Fruit fly (Drosophila melanogaster) whole organism, embryonic: ENCODE results near the gene Dlip2.

Experiments used
- CG1024 ChIP-seq: fragments of 200-800 bp; sonication (Bioruptor generic); IDR thresholded peaks from 2 replicates; pipeline ENCODE4 v1.3.6; 2022; ENCODE audit warnings: missing biosample characterization, missing genetic modification characterization
- CG10366 ChIP-seq: fragments of 200-800 bp; sonication (Bioruptor generic); IDR thresholded peaks from 2 replicates; pipeline ENCODE4 v1.3.6; 2022; ENCODE audit warnings: missing biosample characterization, missing genetic modification characterization
- CG10654 ChIP-seq: fragments of 200-800 bp; sonication (Bioruptor generic); optimal IDR thresholded peaks from 2 replicates; lab custom pipeline; 2016; ENCODE audit warnings: missing biosample characterization, missing genetic modification characterization
- CG10979 ChIP-seq: fragments of 200-800 bp; sonication (Bioruptor generic); optimal IDR thresholded peaks from 2 replicates; lab custom pipeline; 2018; ENCODE audit warnings: missing biosample characterization, mild to moderate bottlenecking, missing genetic modification characterization, moderate library complexity
- CG11504 ChIP-seq: fragments of 200-800 bp; sonication (Bioruptor generic); optimal IDR thresholded peaks from 3 replicates; lab custom pipeline; 2019; ENCODE audit warnings: missing biosample characterization, mild to moderate bottlenecking, missing genetic modification characterization, moderate library complexity
- CG11723 ChIP-seq: fragments of 200-800 bp; sonication (Bioruptor generic); optimal IDR thresholded peaks from 2 replicates; lab custom pipeline; 2017; ENCODE audit warnings: missing biosample characterization, mild to moderate bottlenecking, missing genetic modification characterization
- CG16779 ChIP-seq: fragments of 200-800 bp; sonication (Bioruptor generic); IDR thresholded peaks from 2 replicates; pipeline ENCODE4 v1.3.6; 2022; ENCODE audit warnings: missing biosample characterization, missing genetic modification characterization
- CG17328 ChIP-seq: fragments of 200-800 bp; sonication (Bioruptor generic); IDR thresholded peaks from 2 replicates; pipeline ENCODE4 v1.3.6; 2022; ENCODE audit warnings: missing biosample characterization, missing genetic modification characterization
- CG30431 ChIP-seq: fragments of 200-800 bp; sonication (Bioruptor generic); optimal IDR thresholded peaks from 2 replicates; lab custom pipeline; 2017; ENCODE audit warnings: missing biosample characterization, missing genetic modification characterization
- CG3065 ChIP-seq: fragments of 200-800 bp; sonication (Bioruptor generic); optimal IDR thresholded peaks from 2 replicates; lab custom pipeline; 2016; ENCODE audit warnings: missing biosample characterization, missing genetic modification characterization
- CG3281 ChIP-seq: fragments of 200-800 bp; sonication (Bioruptor generic); optimal IDR thresholded peaks from 3 replicates; lab custom pipeline; 2017; ENCODE audit warnings: missing biosample characterization, mild to moderate bottlenecking, missing genetic modification characterization
- CG33213 ChIP-seq: fragments of 200-800 bp; sonication (Bioruptor generic); optimal IDR thresholded peaks from 3 replicates; lab custom pipeline; 2016; ENCODE audit warnings: missing biosample characterization, missing genetic modification characterization
- CG34224 ChIP-seq: fragments of 200-800 bp; sonication (Bioruptor generic); IDR thresholded peaks from 3 replicates; pipeline ENCODE4 v1.3.6; 2022; ENCODE audit warnings: missing biosample characterization, missing genetic modification characterization; ENCODE audit not compliant: partially characterized antibody
- CG34376 ChIP-seq: fragments of 200-800 bp; sonication (Bioruptor generic); optimal IDR thresholded peaks from 2 replicates; lab custom pipeline; 2018; ENCODE audit warnings: missing biosample characterization, mild to moderate bottlenecking, missing genetic modification characterization
- CG4854 ChIP-seq: fragments of 200-800 bp; sonication (Bioruptor generic); optimal IDR thresholded peaks from 2 replicates; lab custom pipeline; 2016; ENCODE audit warnings: missing biosample characterization, missing genetic modification characterization, inconsistent platforms
- CoRest ChIP-seq: fragments of 200-800 bp; sonication (Bioruptor generic); optimal IDR thresholded peaks from 3 replicates; lab custom pipeline; 2018; ENCODE audit warnings: missing biosample characterization, mild to moderate bottlenecking, missing genetic modification characterization, moderate library complexity
- D ChIP-seq, 2 experiments: fragments of 200-800 bp in 1 of 2; fragments of >200 bp in 1 of 2; sonication (Bioruptor generic) in 1 of 2; optimal IDR thresholded peaks; 2 replicates in 1 of 2; 3 replicates in 1 of 2; lab custom pipeline; 2017; ENCODE audit warnings: mild to moderate bottlenecking in 1 of 2, missing biosample characterization in 1 of 2, missing genetic modification characterization in 1 of 2, missing genetic modification reagents in 1 of 2
- Dip3 ChIP-seq: fragments of 200-800 bp; sonication (Bioruptor generic); optimal IDR thresholded peaks from 3 replicates; lab custom pipeline; 2016; ENCODE audit warnings: missing biosample characterization, missing genetic modification characterization
- Dp ChIP-seq: fragments of 200-800 bp; sonication (Bioruptor generic); optimal IDR thresholded peaks from 2 replicates; lab custom pipeline; 2018; ENCODE audit warnings: missing biosample characterization, mild to moderate bottlenecking, missing genetic modification characterization, moderate library complexity
- Drgx ChIP-seq: fragments of 200-800 bp; sonication (Bioruptor generic); IDR thresholded peaks from 2 replicates; pipeline ENCODE4 v1.3.6; 2022; ENCODE audit warnings: missing biosample characterization, missing genetic modification characterization
- ERR ChIP-seq: fragments of 200-800 bp; sonication (Bioruptor generic); optimal IDR thresholded peaks from 2 replicates; lab custom pipeline; 2016; ENCODE audit warnings: missing biosample characterization, missing genetic modification characterization
- HLH54F ChIP-seq: fragments of 200-800 bp; sonication (Bioruptor generic); optimal IDR thresholded peaks from 3 replicates; lab custom pipeline; 2016; ENCODE audit warnings: missing biosample characterization, missing genetic modification characterization
- HLHmδ ChIP-seq: fragments of 200-800 bp; sonication (Bioruptor generic); optimal IDR thresholded peaks from 2 replicates; lab custom pipeline; 2018; ENCODE audit warnings: missing biosample characterization, mild to moderate bottlenecking, missing genetic modification characterization, moderate library complexity
- HmgZ ChIP-seq: fragments of 200-800 bp; sonication (Bioruptor generic); optimal IDR thresholded peaks from 2 replicates; lab custom pipeline; 2018; ENCODE audit warnings: missing biosample characterization, mild to moderate bottlenecking, missing genetic modification characterization
- Hr3 ChIP-seq: fragments of 200-800 bp; sonication (Bioruptor generic); optimal IDR thresholded peaks from 3 replicates; lab custom pipeline; 2016; ENCODE audit warnings: missing biosample characterization, missing genetic modification characterization
- Max ChIP-seq: fragments of 200-800 bp; sonication (Bioruptor generic); optimal IDR thresholded peaks from 2 replicates; lab custom pipeline; 2016; ENCODE audit warnings: missing biosample characterization, mild to moderate bottlenecking, missing genetic modification characterization
- Nf-YB ChIP-seq: fragments of 200-800 bp; sonication (Bioruptor generic); optimal IDR thresholded peaks from 3 replicates; lab custom pipeline; 2019; ENCODE audit warnings: missing biosample characterization, mild to moderate bottlenecking, missing genetic modification characterization, moderate library complexity
- Opbp ChIP-seq: fragments of 200-800 bp; sonication (Bioruptor generic); IDR thresholded peaks from 3 replicates; pipeline ENCODE4 v1.3.6; 2022; ENCODE audit warnings: missing biosample characterization, missing genetic modification characterization; ENCODE audit not compliant: partially characterized antibody
- Ptx1 ChIP-seq: fragments of 200-800 bp; sonication (Bioruptor generic); IDR thresholded peaks from 2 replicates; pipeline ENCODE4 v1.3.6; 2022; ENCODE audit warnings: missing biosample characterization, missing genetic modification characterization
- Sin3A ChIP-seq: fragments of >200 bp; optimal IDR thresholded peaks from 2 replicates; lab custom pipeline; 2018
- Sox102F ChIP-seq: fragments of 200-800 bp; sonication (Bioruptor generic); optimal IDR thresholded peaks from 2 replicates; lab custom pipeline; 2018; ENCODE audit warnings: missing biosample characterization, mild to moderate bottlenecking, missing genetic modification characterization, moderate library complexity
- Xrp1 ChIP-seq: fragments of 200-800 bp; sonication (Bioruptor generic); IDR thresholded peaks from 2 replicates; pipeline ENCODE4 v1.3.6; 2022; ENCODE audit warnings: missing biosample characterization, missing genetic modification characterization
- ap ChIP-seq: fragments of 200-800 bp; sonication (Bioruptor generic); IDR thresholded peaks from 2 replicates; pipeline ENCODE4 v1.3.6; 2022; ENCODE audit warnings: missing biosample characterization, missing genetic modification characterization
- bbx ChIP-seq: fragments of 200-800 bp; sonication (Bioruptor generic); IDR thresholded peaks from 2 replicates; pipeline ENCODE4 v1.3.6; 2022; ENCODE audit warnings: missing biosample characterization, missing genetic modification characterization; ENCODE audit not compliant: partially characterized antibody
- bcd ChIP-seq: fragments of 200-800 bp; sonication (Bioruptor generic); optimal IDR thresholded peaks from 2 replicates; lab custom pipeline; 2017; ENCODE audit warnings: missing biosample characterization, mild to moderate bottlenecking, missing genetic modification characterization
- btn ChIP-seq: fragments of 200-800 bp; sonication (Bioruptor generic); optimal IDR thresholded peaks from 2 replicates; lab custom pipeline; 2016; ENCODE audit warnings: missing biosample characterization, missing genetic modification characterization
- ci ChIP-seq: fragments of 200-800 bp; sonication (Bioruptor generic); IDR thresholded peaks from 3 replicates; pipeline ENCODE4 v1.3.6; 2022; ENCODE audit warnings: missing biosample characterization, missing genetic modification characterization
- da ChIP-seq: fragments of 200-800 bp; sonication (Bioruptor generic); optimal IDR thresholded peaks from 2 replicates; lab custom pipeline; 2016; ENCODE audit warnings: missing biosample characterization, missing genetic modification characterization
- eve ChIP-seq, 2 experiments: fragments of >200 bp; optimal IDR thresholded peaks; 2 replicates each; lab custom pipeline; 2017; ENCODE audit warnings: missing biosample characterization in 2 of 2, missing genetic modification characterization in 2 of 2
- fd64A ChIP-seq: fragments of 200-800 bp; sonication (Bioruptor generic); optimal IDR thresholded peaks from 3 replicates; lab custom pipeline; 2018; ENCODE audit warnings: missing biosample characterization, mild to moderate bottlenecking, missing genetic modification characterization
- grau ChIP-seq: fragments of 200-800 bp; optimal IDR thresholded peaks from 3 replicates; lab custom pipeline; 2019; ENCODE audit warnings: missing biosample characterization, mild to moderate bottlenecking, missing genetic modification characterization, moderate library complexity
- gt ChIP-seq: fragments of 200-800 bp; sonication (Bioruptor generic); IDR thresholded peaks from 2 replicates; pipeline ENCODE4 v1.3.6; 2022; ENCODE audit warnings: missing biosample characterization, missing genetic modification characterization
- hbn ChIP-seq: fragments of 200-800 bp; sonication (Bioruptor generic); IDR thresholded peaks from 2 replicates; pipeline ENCODE4 v1.3.6; 2022; ENCODE audit warnings: missing biosample characterization, missing genetic modification characterization; ENCODE audit not compliant: partially characterized antibody
- jumu ChIP-seq: fragments of 200-800 bp; sonication (Bioruptor generic); optimal IDR thresholded peaks from 3 replicates; lab custom pipeline; 2016; ENCODE audit warnings: missing biosample characterization, missing genetic modification characterization
- kni ChIP-seq: fragments of 200-800 bp; sonication (Bioruptor generic); optimal IDR thresholded peaks from 3 replicates; lab custom pipeline; 2017; ENCODE audit warnings: mild to moderate bottlenecking, missing biosample characterization, missing genetic modification reagents, missing genetic modification characterization
- mirr ChIP-seq: fragments of 200-800 bp; sonication (Bioruptor generic); optimal IDR thresholded peaks from 3 replicates; lab custom pipeline; 2018; ENCODE audit warnings: missing biosample characterization, mild to moderate bottlenecking, missing genetic modification characterization
- nau ChIP-seq: fragments of 200-800 bp; sonication (Bioruptor generic); optimal IDR thresholded peaks from 3 replicates; lab custom pipeline; 2017; ENCODE audit warnings: missing biosample characterization, mild to moderate bottlenecking, missing genetic modification characterization, missing genetic modification reagents
- pfk ChIP-seq: fragments of 200-800 bp; sonication (Bioruptor generic); optimal IDR thresholded peaks from 2 replicates; lab custom pipeline; 2018; ENCODE audit warnings: missing biosample characterization, mild to moderate bottlenecking, missing genetic modification characterization, moderate library complexity
- sens ChIP-seq: fragments of 200-800 bp; sonication (Bioruptor generic); peaks from one replicate; lab custom pipeline; 2016; ENCODE audit warnings: missing biosample characterization, missing genetic modification characterization
- zf30C ChIP-seq: fragments of 200-800 bp; sonication (Bioruptor generic); optimal IDR thresholded peaks from 3 replicates; lab custom pipeline; 2018; ENCODE audit warnings: missing biosample characterization, mild to moderate bottlenecking, missing genetic modification characterization
- zfh1 ChIP-seq: fragments of 200-800 bp; sonication (Bioruptor generic); IDR thresholded peaks from 3 replicates; pipeline ENCODE4 v1.3.6; 2022; ENCODE audit warnings: missing biosample characterization, missing genetic modification characterization

Gene Dlip2

dm6 chr3R:4641616-4642102, 3.8 kb downstream of the Dlip2 start, which contains the start of the genes CG9775, MED31 and slx1 (continued):
- TF ChIP-seq grau (tag; lab: Kevin White, UChicago) (peak; percentile 80), mirr (GFP tag; lab: Kevin White, UChicago) (no peak), Sox102F (GFP tag; lab: Kevin White, UChicago) (peak; percentile 84), bbx (GFP tag; lab: Robert Waterston, UW) (0 out of 2 replicates have a peak, but pooled peaks have one; percentile 10), ci (peak; percentile 69), pfk (GFP tag; lab: Kevin White, UChicago) (no peak), zfh1 (peak; percentile 57; the same call in 2 of the 3 replicates), Sin3A (lab: Kevin White, UChicago) (no peak), Xrp1 (GFP tag; lab: Robert Waterston, UW) (peak; percentile 77), bcd (GFP tag; lab: Kevin White, UChicago) (peak; percentile 81), hbn (no peak), kni (no peak), Dp (GFP tag; lab: Kevin White, UChicago) (peak; percentile 14), fd64A (GFP tag; lab: Kevin White, UChicago) (no peak), Opbp (GFP tag; lab: Robert Waterston, UW) (no peak), nau (no peak), HLHmδ (GFP tag; lab: Kevin White, UChicago) (no peak), Dip3 (peak; percentile 29), CG34224 (GFP tag; lab: Robert Waterston, UW) (no peak), CG33213 (GFP tag; lab: Kevin White, UChicago) (no peak), HLH54F (GFP tag; lab: Kevin White, UChicago) (no peak), zf30C (GFP tag; lab: Kevin White, UChicago) (no peak), eve (GFP tag; optimal IDR thresholded peaks at IDR 0.05; lab: Kevin White, UChicago) (no peak), btn (no peak), CG10366 (GFP tag; lab: Robert Waterston, UW) (peak; percentile 52), CG10979 (tag; lab: Kevin White, UChicago) (peak; percentile 69), CG17328 (GFP tag; lab: Robert Waterston, UW) (peak; percentile 49; the same call in 1 of the 2 replicates), CG3065 (GFP tag; lab: Kevin White, UChicago) (peak; percentile 22), Ptx1 (GFP tag; lab: Robert Waterston, UW) (peak; percentile 83), sens (peak; percentile 94), D (optimal IDR thresholded peaks at IDR 0.05; lab: Kevin White, UChicago) (no peak), D (GFP tag; optimal IDR thresholded peaks at IDR 0.05; lab: Kevin White, UChicago) (peak; percentile 55), CG34376 (GFP tag; lab: Kevin White, UChicago) (no peak), jumu (peak; percentile 48), ap (GFP tag; lab: Robert Waterston, UW) (no peak), Nf-YB (GFP tag; lab: Kevin White, UChicago) (peak; percentile 47), CoRest (tag; lab: Kevin White, UChicago) (peak; percentile 90), CG4854 (GFP tag; lab: Kevin White, UChicago) (no peak), Drgx (GFP tag; lab: Robert Waterston, UW) (peak; percentile 63; the same call in 1 of the 2 replicates), CG30431 (GFP tag; lab: Kevin White, UChicago) (peak; percentile 52), CG3281 (GFP tag; lab: Kevin White, UChicago) (peak; percentile 71), da (no peak), CG16779 (GFP tag; lab: Robert Waterston, UW) (no peak), HmgZ (tag; lab: Kevin White, UChicago) (peak; percentile 45), gt (GFP tag; lab: Robert Waterston, UW) (no peak), Hr3 (GFP tag; lab: Kevin White, UChicago) (peak; percentile 82), ERR (GFP tag; lab: Kevin White, UChicago) (no peak), CG11504 (tag; lab: Kevin White, UChicago) (peak; percentile 86), CG1024 (GFP tag; lab: Robert Waterston, UW) (peak; percentile 59), Max (peak; percentile 66), CG11723 (peak; percentile 63), CG10654 (GFP tag; lab: Kevin White, UChicago) (peak; percentile 56)
